Fruit fly (Drosophila melanogaster): ENCODE data around the gene CG14391.

DNA sequence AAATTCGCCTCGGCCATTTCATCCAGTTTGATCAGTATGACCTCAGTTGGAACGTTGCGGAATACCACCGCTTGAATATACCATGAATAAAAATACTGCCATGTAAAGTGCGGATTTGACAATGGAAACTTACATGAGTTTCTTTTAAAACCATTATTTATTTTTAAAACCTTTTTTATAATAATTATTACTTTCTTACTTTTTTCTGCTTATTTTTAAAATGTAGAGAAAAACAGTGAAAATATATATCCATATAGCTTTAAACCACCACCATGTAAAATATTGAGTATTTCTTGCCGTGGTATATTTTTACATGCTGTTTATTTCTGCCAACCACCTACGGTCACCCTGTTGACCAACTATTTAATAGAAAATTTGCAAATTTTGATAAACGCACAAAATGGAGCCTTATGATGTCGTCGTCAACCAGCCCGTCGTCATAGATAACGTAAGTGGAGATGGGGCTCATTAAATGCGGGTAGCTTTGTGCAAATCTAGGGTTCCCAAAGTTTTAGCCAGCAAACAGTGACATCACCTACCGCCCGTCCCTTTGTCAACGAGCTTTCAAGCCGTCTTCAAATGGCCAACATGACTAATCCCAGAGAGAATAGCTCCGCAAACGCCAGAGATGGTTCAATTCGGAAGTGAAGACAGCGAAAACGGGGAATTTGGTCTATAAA, 3.1 kb downstream of the CG14391 start, which contains the start of gene Arp1:
- no peak for TF ChIP-seq Xrp1 (GFP tag; IDR thresholded peaks at IDR 0.05)
- no peak for TF ChIP-seq Gsc (GFP tag; IDR thresholded peaks at IDR 0.05)
- no peak for TF ChIP-seq dm (GFP tag; optimal IDR thresholded peaks at IDR 0.05)
- no peak for TF ChIP-seq Hr78 (GFP tag; optimal IDR thresholded peaks at IDR 0.05)
- no peak for TF ChIP-seq tx (GFP tag; optimal IDR thresholded peaks at IDR 0.05)
- TF ChIP-seq chm (GFP tag; IDR thresholded peaks at IDR 0.05) = no peak
- TF ChIP-seq CG34376 (GFP tag; optimal IDR thresholded peaks at IDR 0.05) = no peak
- TF ChIP-seq dmrt99B (tag; optimal IDR thresholded peaks at IDR 0.05) = no peak
- TF ChIP-seq Myb (GFP tag; optimal IDR thresholded peaks at IDR 0.05) = no peak
- no peak for TF ChIP-seq bigmax (GFP tag; optimal IDR thresholded peaks at IDR 0.05)
- TF ChIP-seq CG17568 (GFP tag; optimal IDR thresholded peaks at IDR 0.05) = no peak
- no peak for TF ChIP-seq CG16815 (GFP tag; optimal IDR thresholded peaks at IDR 0.05)
- TF ChIP-seq CG6683 (GFP tag; optimal IDR thresholded peaks at IDR 0.05) = no peak
- no peak for TF ChIP-seq HLHmδ (GFP tag; optimal IDR thresholded peaks at IDR 0.05)
